Worm (Caenorhabditis elegans): ENCODE data around the gene F54C4.4.

F54C4.4 gene

DNA sequence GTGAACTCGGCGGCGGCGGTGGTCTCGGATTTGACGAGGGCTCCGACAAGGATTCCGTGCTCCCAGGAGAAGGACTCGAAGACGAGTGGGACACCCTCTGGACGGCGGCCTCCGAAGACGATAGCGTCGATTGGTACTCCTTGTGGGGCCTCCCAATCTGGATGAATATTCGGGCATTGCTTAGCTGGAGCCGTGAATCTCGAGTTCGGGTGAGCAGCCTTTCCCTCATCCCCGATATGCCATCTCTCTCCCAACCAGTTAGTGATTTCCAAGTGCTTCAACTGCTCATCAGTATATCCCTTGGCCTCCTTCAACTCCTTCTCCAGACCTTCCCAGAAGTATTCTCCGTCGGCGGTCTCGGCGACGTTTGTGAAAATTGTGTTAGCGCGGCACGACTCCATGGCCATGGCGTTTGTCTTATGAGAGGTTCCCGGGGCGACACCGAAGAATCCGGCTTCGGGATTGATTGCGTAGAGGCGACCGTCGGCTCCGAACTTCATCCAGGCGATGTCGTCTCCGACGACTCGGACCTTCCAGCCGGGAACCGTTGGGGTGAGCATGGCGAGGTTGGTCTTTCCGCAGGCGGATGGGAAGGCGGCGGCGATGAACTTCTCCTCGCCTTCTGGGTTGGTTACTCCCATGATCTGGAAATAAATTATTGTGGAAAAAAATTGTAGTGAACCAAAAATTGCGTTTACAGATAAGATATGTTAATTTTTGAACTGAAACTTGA is 23.4 kb downstream of the F54C4.4 start (continued):
- TF ChIP-seq mxl-1 (tag; optimal IDR thresholded peaks at IDR 0.05): no peak
- TF ChIP-seq efl-1 (GFP tag; optimal IDR thresholded peaks at IDR 0.05): no peak
- no peak for TF ChIP-seq lsl-1 (GFP tag; optimal IDR thresholded peaks at IDR 0.05)
- no peak for TF ChIP-seq F37B4.10 (GFP tag; IDR thresholded peaks at IDR 0.05)
- TF ChIP-seq hmg-1.2 (GFP tag; IDR thresholded peaks at IDR 0.05): peak; percentile 29; the same call in 1 of the 2 replicates
- peak; percentile 58; the same call in 1 of the 2 replicates for TF ChIP-seq C17E4.6 (GFP tag; IDR thresholded peaks at IDR 0.05)
- TF ChIP-seq mcd-1 (GFP tag; IDR thresholded peaks at IDR 0.05): peak; percentile 36; the same call in 1 of the 2 replicates
- TF ChIP-seq madf-3 (GFP tag; IDR thresholded peaks at IDR 0.05): peak; percentile 76
- TF ChIP-seq Y79H2A.3 (GFP tag; conservative IDR thresholded peaks at IDR 0.05): 0 out of 2 replicates have a peak, but pooled peaks have one; percentile 18
- TF ChIP-seq egl-18 (GFP tag; IDR thresholded peaks at IDR 0.05): 0 out of 2 replicates have a peak, but pooled peaks have one; percentile 52
- TF ChIP-seq chd-7 (tag; optimal IDR thresholded peaks at IDR 0.05): no peak
- TF ChIP-seq nfya-1 (tag; optimal IDR thresholded peaks at IDR 0.05; ENCODE audit: borderline replicate concordance, insufficient read depth): no peak
- TF ChIP-seq somi-1 (GFP tag; optimal IDR thresholded peaks at IDR 0.05): peak; percentile 58
- peak; percentile 60 for TF ChIP-seq K11D2.4 (GFP tag; IDR thresholded peaks at IDR 0.05)
- TF ChIP-seq xnd-1 (tag; optimal IDR thresholded peaks at IDR 0.05): no peak
- TF ChIP-seq lin-26 (GFP tag; IDR thresholded peaks at IDR 0.05): peak; percentile 1
- peak; percentile 71 for TF ChIP-seq ceh-79 (tag; optimal IDR thresholded peaks at IDR 0.05)
- TF ChIP-seq nhr-90 (tag; optimal IDR thresholded peaks at IDR 0.05): no peak
- TF ChIP-seq nfya-2 (GFP tag; IDR thresholded peaks at IDR 0.05): no peak
- TF ChIP-seq nhr-27 (tag; optimal IDR thresholded peaks at IDR 0.05): no peak
- TF ChIP-seq hlh-26 (GFP tag; conservative IDR thresholded peaks at IDR 0.05): no peak
- no peak; the same call in 1 of the 2 replicates for TF ChIP-seq nfyb-1 (GFP tag; IDR thresholded peaks at IDR 0.05)
- no peak for TF ChIP-seq T07F8.4 (tag; optimal IDR thresholded peaks at IDR 0.05)
- TF ChIP-seq athp-1 (tag; optimal IDR thresholded peaks at IDR 0.05): peak; percentile 18
- TF ChIP-seq unc-62 (GFP tag; optimal IDR thresholded peaks at IDR 0.05): no peak
- peak; percentile 72; the same call in 1 of the 2 replicates for TF ChIP-seq egrh-3 (GFP tag; IDR thresholded peaks at IDR 0.05)
- TF ChIP-seq rcor-1 (GFP tag; IDR thresholded peaks at IDR 0.05): no peak
- no peak for TF ChIP-seq tbp1 (GFP tag; optimal IDR thresholded peaks at IDR 0.05)
- 0 out of 2 replicates have a peak, but pooled peaks have one; percentile 9 for TF ChIP-seq ceh-100 (GFP tag; IDR thresholded peaks at IDR 0.05)
- peak; percentile 69 for TF ChIP-seq dox-1 (GFP tag; IDR thresholded peaks at IDR 0.05)
- TF ChIP-seq ceh-91 (GFP tag; IDR thresholded peaks at IDR 0.05): no peak
- TF ChIP-seq cebp-1 (GFP tag; IDR thresholded peaks at IDR 0.05): no peak
- peak; percentile 7 for TF ChIP-seq cebp-1 (tag; optimal IDR thresholded peaks at IDR 0.05)
- TF ChIP-seq dpl-1 (GFP tag; optimal IDR thresholded peaks at IDR 0.05): no peak
- peak; percentile 20; the same call in 1 of the 2 replicates for TF ChIP-seq madf-6 (GFP tag; IDR thresholded peaks at IDR 0.05)
- no peak for TF ChIP-seq sea-2 (GFP tag; IDR thresholded peaks at IDR 0.05)
- no peak for TF ChIP-seq lin-40 (tag; optimal IDR thresholded peaks at IDR 0.05)

DNA sequence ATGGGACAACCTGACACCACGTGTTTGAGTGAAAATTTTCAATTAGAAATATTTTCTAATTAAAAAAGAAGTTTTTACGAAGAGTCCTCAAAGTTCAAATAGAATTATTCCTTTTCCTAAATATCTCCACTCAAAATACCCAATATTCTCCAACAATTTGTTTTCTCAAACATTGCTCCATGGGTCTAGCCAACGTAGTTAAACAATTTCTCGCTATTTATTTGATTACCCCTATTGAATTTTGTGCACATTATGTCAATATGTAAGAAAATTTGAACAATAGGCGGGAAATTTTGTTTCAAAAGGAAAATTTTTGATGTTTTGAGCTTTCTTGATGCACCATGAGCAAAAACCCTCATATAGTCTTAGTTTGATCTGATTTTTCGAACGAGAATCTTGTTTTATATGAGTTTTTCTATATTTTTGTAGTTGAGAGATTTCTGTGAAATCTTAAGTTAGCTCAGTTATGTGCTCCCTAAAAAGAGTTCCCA is 24.8 kb downstream of the F54C4.4 start:
- TF ChIP-seq ceh-79 (tag; optimal IDR thresholded peaks at IDR 0.05) (no peak), snpc-1.3 (tag; optimal IDR thresholded peaks at IDR 0.05; ENCODE audit: insufficient read depth) (no peak), ZK185.1 (tag; optimal IDR thresholded peaks at IDR 0.05; ENCODE audit: poor library complexity, severe bottlenecking) (peak; percentile 15), K11D2.4 (GFP tag; IDR thresholded peaks at IDR 0.05) (peak; percentile 79), let-607 (tag; optimal IDR thresholded peaks at IDR 0.05) (peak in 1 of 2 experiments; percentile 21), egl-44 (GFP tag; IDR thresholded peaks at IDR 0.05) (no peak), snpc-1.1 (tag; optimal IDR thresholded peaks at IDR 0.05; ENCODE audit: insufficient read depth) (no peak), ekl-4 (GFP tag; IDR thresholded peaks at IDR 0.05) (0 out of 2 replicates have a peak, but pooled peaks have one; percentile 15), C17E4.6 (GFP tag; IDR thresholded peaks at IDR 0.05) (no peak), Y56A3A.18 (GFP tag; IDR thresholded peaks at IDR 0.05) (0 out of 2 replicates have a peak, but pooled peaks have one; percentile 30), F57C9.4 (tag; optimal IDR thresholded peaks at IDR 0.05) (no peak), snpc-3.4 (tag; optimal IDR thresholded peaks at IDR 0.05) (no peak), bed-2 (GFP tag; IDR thresholded peaks at IDR 0.05) (no peak), lin-26 (GFP tag; IDR thresholded peaks at IDR 0.05) (0 out of 2 replicates have a peak, but pooled peaks have one; percentile 39)
